Fruit fly (Drosophila melanogaster) whole organism, prepupa: Measurements from ENCODE around the gene CG1998.

ENCODE experiments used
- CG15336 ChIP-seq: fragments of 200-800 bp; sonication (Bioruptor generic); IDR thresholded peaks from 2 replicates; pipeline ENCODE4 v1.3.6; 2022; ENCODE audit warnings: missing biosample characterization, missing genetic modification characterization
- CG3032 ChIP-seq: fragments of 200-800 bp; optimal IDR thresholded peaks from 2 replicates; lab custom pipeline; 2019; ENCODE audit warnings: missing biosample characterization, mild to moderate bottlenecking, missing genetic modification characterization, moderate library complexity
- CG32006 ChIP-seq: fragments of 200-800 bp; sonication (Bioruptor generic); optimal IDR thresholded peaks from 3 replicates; lab custom pipeline; 2017; ENCODE audit warnings: missing biosample characterization, mild to moderate bottlenecking, missing genetic modification characterization
- CG6792 ChIP-seq: fragments of 200-800 bp; sonication (Bioruptor generic); optimal IDR thresholded peaks from 3 replicates; lab custom pipeline; 2016; ENCODE audit warnings: missing biosample characterization, missing genetic modification characterization
- CG7368 ChIP-seq: fragments of 200-800 bp; sonication (Bioruptor generic); optimal IDR thresholded peaks from 3 replicates; lab custom pipeline; 2016; ENCODE audit warnings: missing biosample characterization, missing genetic modification characterization
- CG9139 ChIP-seq: fragments of 200-800 bp; sonication (Bioruptor generic); optimal IDR thresholded peaks from 3 replicates; lab custom pipeline; 2017; ENCODE audit warnings: missing biosample characterization, mild to moderate bottlenecking, missing genetic modification characterization
- Eip93F ChIP-seq: fragments of 200-800 bp; sonication (Bioruptor generic); optimal IDR thresholded peaks from 2 replicates; lab custom pipeline; 2016; ENCODE audit warnings: missing biosample characterization, mild to moderate bottlenecking, missing genetic modification characterization
- Hr39 ChIP-seq: fragments of 200-800 bp; sonication (Bioruptor generic); optimal IDR thresholded peaks from 2 replicates; lab custom pipeline; 2016; ENCODE audit warnings: missing biosample characterization, missing genetic modification characterization
- Sox102F ChIP-seq: fragments of 200-800 bp; sonication (Bioruptor generic); optimal IDR thresholded peaks from 2 replicates; lab custom pipeline; 2016; ENCODE audit warnings: missing biosample characterization, mild to moderate bottlenecking, missing genetic modification characterization
- Sox14 ChIP-seq: fragments of 200-800 bp; sonication (Bioruptor generic); optimal IDR thresholded peaks from 3 replicates; lab custom pipeline; 2016; ENCODE audit warnings: missing biosample characterization, missing genetic modification characterization
- cyc ChIP-seq: fragments of 200-800 bp; sonication (Bioruptor generic); optimal IDR thresholded peaks from 3 replicates; lab custom pipeline; 2016; ENCODE audit warnings: missing biosample characterization, missing genetic modification characterization
- dac ChIP-seq: fragments of 200-800 bp; sonication (Bioruptor generic); optimal IDR thresholded peaks from 2 replicates; lab custom pipeline; 2017; ENCODE audit warnings: missing biosample characterization, mild to moderate bottlenecking, missing genetic modification characterization
- spab ChIP-seq: fragments of 200-800 bp; sonication (Bioruptor generic); optimal IDR thresholded peaks from 2 replicates; lab custom pipeline; 2017; ENCODE audit warnings: missing biosample characterization, mild to moderate bottlenecking, missing genetic modification characterization, missing genetic modification reagents
- svp ChIP-seq: fragments of 200-800 bp; sonication (Bioruptor generic); peaks from one replicate; lab custom pipeline; 2016; ENCODE audit warnings: missing biosample characterization, missing genetic modification characterization

- TF ChIP-seq CG3032 (tag; lab: Kevin White, UChicago) (no peak), Hr39 (GFP tag; lab: Kevin White, UChicago) (no peak), CG7368 (GFP tag; lab: Kevin White, UChicago) (no peak), Sox102F (GFP tag; lab: Kevin White, UChicago) (no peak), Sox14 (GFP tag; lab: Kevin White, UChicago) (no peak), CG6792 (GFP tag; lab: Kevin White, UChicago) (no peak), Eip93F (no peak), CG9139 (GFP tag; lab: Kevin White, UChicago) (no peak), dac (GFP tag; lab: Kevin White, UChicago) (no peak), cyc (GFP tag; lab: Kevin White, UChicago) (no peak), CG15336 (no peak), spab (no peak), svp (no peak), CG32006 (GFP tag; lab: Kevin White, UChicago) (no peak)
Measured at dm6 chrX:13434065-13434464, 21.2 kb upstream of the CG1998 start.
